Worm (Caenorhabditis elegans): Measurements from ENCODE around the gene vit-4.

DNA sequence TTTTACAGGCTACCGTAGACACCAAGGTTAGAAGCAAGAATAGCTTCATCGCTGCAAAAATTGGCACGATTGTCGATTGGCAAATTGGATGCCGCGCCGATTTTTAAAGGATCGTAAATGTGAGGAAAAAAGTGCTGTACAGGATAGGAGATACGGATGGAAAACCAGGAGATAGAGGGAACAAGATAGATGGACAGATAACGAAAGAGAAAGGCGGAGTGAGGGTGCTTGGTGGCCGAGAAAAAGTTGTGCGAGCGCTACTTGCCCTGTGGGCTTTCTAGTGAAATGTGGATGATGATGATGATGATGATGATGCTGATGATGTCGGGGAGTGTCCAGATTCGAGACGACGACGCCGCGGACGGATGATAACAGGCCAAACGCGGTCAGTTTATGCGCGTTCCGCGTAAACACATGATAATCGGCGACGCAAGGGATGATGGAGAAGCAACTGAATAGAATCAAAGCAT lies 32.6 kb upstream of the vit-4 start, which contains the start of gene T27A10.6:
- TF ChIP-seq ztf-23 (GFP tag; IDR thresholded peaks at IDR 0.05) (no peak), cog-1 (tag; optimal IDR thresholded peaks at IDR 0.05) (no peak), flt-1 (GFP tag; IDR thresholded peaks at IDR 0.05) (no peak), med-1 (GFP tag; optimal IDR thresholded peaks at IDR 0.05; ENCODE audit: insufficient read depth) (no peak), ztf-29 (GFP tag; IDR thresholded peaks at IDR 0.05) (no peak), ref-1 (GFP tag; conservative IDR thresholded peaks at IDR 0.05) (no peak), klf-2 (GFP tag; conservative IDR thresholded peaks at IDR 0.05) (no peak), T22C8.4 (GFP tag; IDR thresholded peaks at IDR 0.05) (no peak), tab-1 (GFP tag; IDR thresholded peaks at IDR 0.05) (no peak)
